Worm (Caenorhabditis elegans) whole organism, young adult: Measurements from ENCODE around the gene sra-12.

Experiments
- B0019.2 ChIP-seq: fragments of 200-800 bp; sonication (Bioruptor generic); conservative IDR thresholded peaks from 2 replicates; pipeline ENCODE4 v1.3.6; 2022; ENCODE audit warnings: missing genetic modification reagents, missing genetic modification characterization, missing compliant biosample characterization
- B0035.1 ChIP-seq: sonication (generic microtip); optimal IDR thresholded peaks from 2 replicates; lab custom pipeline; 2016; ENCODE audit warnings: missing genetic modification characterization, mild to moderate bottlenecking, missing compliant biosample characterization, missing genotype, missing genetic modification reagents
- B0336.3 ChIP-seq: fragments of 200-800 bp; sonication (Bioruptor generic); IDR thresholded peaks from 2 replicates; pipeline ENCODE4 v1.3.6; 2022; ENCODE audit warnings: missing genetic modification characterization, missing compliant biosample characterization
- F23B12.7 ChIP-seq: sonication (generic microtip); optimal IDR thresholded peaks from 2 replicates; lab custom pipeline; 2017; ENCODE audit warnings: missing genetic modification characterization, mild to moderate bottlenecking, missing compliant biosample characterization, antibody characterized with exemption, moderate library complexity; ENCODE audit not compliant: insufficient read depth
- F49E8.2 ChIP-seq: sonication (generic microtip); optimal IDR thresholded peaks from 3 replicates; lab custom pipeline; 2017; ENCODE audit warnings: missing genetic modification characterization, mild to moderate bottlenecking, missing compliant biosample characterization, antibody characterized with exemption, moderate library complexity; ENCODE audit not compliant: insufficient read depth
- F52B5.7 ChIP-seq: sonication (generic microtip); optimal IDR thresholded peaks from 2 replicates; lab custom pipeline; 2016; ENCODE audit warnings: mild to moderate bottlenecking, missing genetic modification characterization, missing compliant biosample characterization
- T26A5.8 ChIP-seq: sonication (generic microtip); optimal IDR thresholded peaks from 2 replicates; lab custom pipeline; 2016; ENCODE audit warnings: missing genetic modification characterization, missing compliant biosample characterization
- ama-1 ChIP-seq, 3 experiments: fragments of 150-350 bp in 1 of 3; sonication (generic microtip) in 2 of 3; optimal IDR thresholded peaks; 2 replicates each; lab custom pipeline; 2014 to 2018; ENCODE audit warnings: missing biosample characterization in 2 of 3, missing genetic modification characterization in 2 of 3, missing genetic modification reagents in 2 of 3
- aptf-2 ChIP-seq: fragments of 200-800 bp; sonication (Bioruptor generic); conservative IDR thresholded peaks from 2 replicates; pipeline ENCODE4 v1.3.6; 2022; ENCODE audit warnings: missing genetic modification reagents, missing genetic modification characterization, missing compliant biosample characterization
- atf-7 ChIP-seq: sonication (generic microtip); optimal IDR thresholded peaks from 2 replicates; lab custom pipeline; 2017; ENCODE audit warnings: mild to moderate bottlenecking, missing genetic modification characterization, missing compliant biosample characterization
- athp-1 ChIP-seq: sonication (generic microtip); optimal IDR thresholded peaks from 2 replicates; lab custom pipeline; 2017; ENCODE audit warnings: mild to moderate bottlenecking, missing genetic modification characterization, missing compliant biosample characterization
- attf-5 ChIP-seq: fragments of 200-800 bp; sonication (Bioruptor generic); optimal IDR thresholded peaks from 2 replicates; lab custom pipeline; 2018; ENCODE audit warnings: mild to moderate bottlenecking, missing genetic modification characterization, missing compliant biosample characterization
- attf-6 ChIP-seq: fragments of 200-800 bp; sonication (Bioruptor generic); IDR thresholded peaks from 2 replicates; pipeline ENCODE4 v1.3.6; 2022; ENCODE audit warnings: missing genetic modification reagents, missing genetic modification characterization, missing compliant biosample characterization
- cebp-1 ChIP-seq, 2 experiments: fragments of 200-800 bp in 1 of 2; sonication (Bioruptor generic) in 1 of 2; sonication (generic microtip) in 1 of 2; IDR thresholded peaks in 1 of 2; optimal IDR thresholded peaks in 1 of 2; 2 replicates each; pipeline versions ENCODE4 v1.3.6 to Lab custom; 2017 to 2022; ENCODE audit warnings: missing compliant biosample characterization in 2 of 2, missing genetic modification characterization in 2 of 2, mild to moderate bottlenecking in 1 of 2, missing genetic modification reagents in 1 of 2, moderate library complexity in 1 of 2
- ceh-100 ChIP-seq: fragments of 200-800 bp; sonication (Bioruptor generic); IDR thresholded peaks from 2 replicates; pipeline ENCODE4 v1.3.6; 2022; ENCODE audit warnings: missing genetic modification reagents, missing genetic modification characterization, missing compliant biosample characterization
- ceh-58 ChIP-seq: fragments of 200-800 bp; sonication (Bioruptor generic); IDR thresholded peaks from 2 replicates; pipeline ENCODE4 v1.3.6; 2022; ENCODE audit warnings: missing genetic modification characterization, missing compliant biosample characterization
- die-1 ChIP-seq: sonication (generic microtip); optimal IDR thresholded peaks from 2 replicates; lab custom pipeline; 2016; ENCODE audit warnings: missing genotype, mild to moderate bottlenecking, missing genetic modification characterization, missing compliant biosample characterization
- dpff-1 ChIP-seq: sonication (generic microtip); optimal IDR thresholded peaks from 2 replicates; lab custom pipeline; 2017; ENCODE audit warnings: mild to moderate bottlenecking, missing genetic modification characterization, missing compliant biosample characterization
- dpl-1 ChIP-seq: fragments of 150-350 bp; optimal IDR thresholded peaks from 2 replicates; lab custom pipeline; 2014; ENCODE audit warnings: missing biosample characterization, missing genetic modification reagents, missing genetic modification characterization
- efl-1 ChIP-seq: fragments of 150-350 bp; optimal IDR thresholded peaks from 2 replicates; lab custom pipeline; 2014; ENCODE audit warnings: missing biosample characterization, missing genetic modification reagents, missing genetic modification characterization
- egrh-3 ChIP-seq: fragments of 200-800 bp; sonication (Bioruptor generic); IDR thresholded peaks from 2 replicates; pipeline ENCODE4 v1.3.6; 2022; ENCODE audit warnings: missing genetic modification reagents, missing genetic modification characterization, missing compliant biosample characterization
- him-1 ChIP-seq: sonication (generic microtip); optimal IDR thresholded peaks from 2 replicates; lab custom pipeline; 2016; ENCODE audit warnings: missing genotype, missing genetic modification reagents, missing genetic modification characterization, missing compliant biosample characterization
- hmg-20 ChIP-seq: fragments of 200-800 bp; sonication (Bioruptor generic); IDR thresholded peaks from 2 replicates; pipeline ENCODE4 v1.3.6; 2022; ENCODE audit warnings: missing genetic modification reagents, missing genetic modification characterization, missing compliant biosample characterization
- lin-26 ChIP-seq: fragments of 200-800 bp; sonication (Bioruptor generic); IDR thresholded peaks from 2 replicates; pipeline ENCODE4 v1.3.6; 2022; ENCODE audit warnings: missing genetic modification reagents, missing genetic modification characterization, missing compliant biosample characterization
- lin-35 ChIP-seq, 3 experiments: fragments of 150-350 bp in 2 of 3; sonication (generic microtip) in 1 of 3; optimal IDR thresholded peaks; 2 replicates each; lab custom pipeline; 2014 to 2018; ENCODE audit warnings: missing biosample characterization in 3 of 3, missing genetic modification characterization in 3 of 3, missing genetic modification reagents in 3 of 3
- lin-54 ChIP-seq: fragments of 200-800 bp; sonication (Bioruptor generic); optimal IDR thresholded peaks from 2 replicates; lab custom pipeline; 2018; ENCODE audit warnings: mild to moderate bottlenecking, missing genetic modification characterization, missing compliant biosample characterization
- madf-10 ChIP-seq: sonication (generic microtip); optimal IDR thresholded peaks from 2 replicates; lab custom pipeline; 2016; ENCODE audit warnings: mild to moderate bottlenecking, missing genetic modification characterization, missing compliant biosample characterization
- madf-8 ChIP-seq: fragments of 200-800 bp; sonication (Bioruptor generic); conservative IDR thresholded peaks from 2 replicates; pipeline ENCODE4 v1.3.6; 2022; ENCODE audit warnings: missing genetic modification reagents, missing genetic modification characterization, missing compliant biosample characterization
- nfya-1 ChIP-seq: sonication (generic microtip); optimal IDR thresholded peaks from 2 replicates; lab custom pipeline; 2017; ENCODE audit warnings: antibody characterized with exemption, missing compliant biosample characterization, missing genetic modification characterization, borderline replicate concordance; ENCODE audit not compliant: insufficient read depth
- nhr-120 ChIP-seq: fragments of 200-800 bp; sonication (Bioruptor generic); IDR thresholded peaks from 2 replicates; pipeline ENCODE4 v1.3.6; 2022; ENCODE audit warnings: missing genetic modification characterization, missing compliant biosample characterization
- nhr-80 ChIP-seq: sonication (generic microtip); optimal IDR thresholded peaks from 2 replicates; lab custom pipeline; 2016; ENCODE audit warnings: missing genetic modification characterization, missing compliant biosample characterization
- nhr-90 ChIP-seq: sonication (generic microtip); optimal IDR thresholded peaks from 2 replicates; lab custom pipeline; 2016; ENCODE audit warnings: missing genotype, mild to moderate bottlenecking, missing genetic modification characterization, missing compliant biosample characterization
- pbrm-1 ChIP-seq: fragments of 200-800 bp; sonication (Bioruptor generic); IDR thresholded peaks from 2 replicates; pipeline ENCODE4 v1.3.6; 2022; ENCODE audit warnings: missing genetic modification reagents, missing genetic modification characterization, missing compliant biosample characterization
- snpc-3.4 ChIP-seq: sonication (generic microtip); optimal IDR thresholded peaks from 2 replicates; lab custom pipeline; 2017; ENCODE audit warnings: missing genetic modification characterization, mild to moderate bottlenecking, missing compliant biosample characterization, antibody characterized with exemption, moderate library complexity, missing genotype, missing genetic modification reagents
- snpc-4 ChIP-seq, 5 experiments: fragments of 150-350 bp in 1 of 5; sonication (generic microtip) in 4 of 5; optimal IDR thresholded peaks; 2 replicates each; lab custom pipeline; 2014 to 2018; ENCODE audit warnings: missing genetic modification characterization in 5 of 5, missing biosample characterization in 3 of 5, antibody characterized with exemption in 2 of 5, mild to moderate bottlenecking in 2 of 5, missing compliant biosample characterization in 2 of 5, missing genotype in 2 of 5, moderate library complexity in 2 of 5, missing genetic modification reagents in 1 of 5
- sptf-2 ChIP-seq: fragments of 200-800 bp; sonication (Bioruptor generic); optimal IDR thresholded peaks from 2 replicates; lab custom pipeline; 2018; ENCODE audit warnings: mild to moderate bottlenecking, missing genetic modification characterization, missing compliant biosample characterization
- ztf-18 ChIP-seq: sonication (generic microtip); optimal IDR thresholded peaks from 2 replicates; lab custom pipeline; 2016; ENCODE audit warnings: missing genotype, mild to moderate bottlenecking, missing genetic modification characterization, missing compliant biosample characterization
- ztf-22 ChIP-seq: fragments of 200-800 bp; sonication (Bioruptor generic); optimal IDR thresholded peaks from 2 replicates; lab custom pipeline; 2018; ENCODE audit warnings: mild to moderate bottlenecking, missing genetic modification characterization, moderate library complexity, missing compliant biosample characterization

Gene sra-12

DNA sequence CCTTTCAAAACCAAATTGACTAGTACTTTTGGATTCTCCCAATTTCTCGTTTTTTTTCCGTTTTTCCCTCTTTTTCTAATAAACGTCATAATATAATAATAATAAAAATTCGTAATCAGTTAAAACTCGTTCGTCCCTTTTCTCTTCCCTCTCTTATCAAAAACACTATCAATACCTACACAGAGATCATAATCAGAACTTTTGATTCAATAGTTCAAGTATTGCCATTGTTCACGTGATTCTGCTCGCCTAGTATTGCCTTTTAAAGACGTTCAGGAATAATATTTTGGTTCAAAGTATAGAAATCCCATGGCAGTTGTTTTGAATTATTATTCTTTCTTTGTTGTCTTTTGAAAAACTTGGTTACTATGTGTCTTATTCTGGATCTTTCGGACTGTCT is 20.4 kb upstream of the sra-12 start:
- TF ChIP-seq dpff-1 (tag; lab: Kevin White, UChicago) (no peak), B0019.2 (GFP tag; lab: Robert Waterston, UW) (no peak), aptf-2 (no peak), die-1 (tag; lab: Kevin White, UChicago) (no peak), athp-1 (tag; lab: Kevin White, UChicago) (no peak), nfya-1 (tag; lab: Kevin White, UChicago) (no peak), madf-8 (GFP tag; lab: Robert Waterston, UW) (no peak), B0035.1 (tag; lab: Kevin White, UChicago) (no peak), lin-54 (GFP tag; lab: Kevin White, UChicago) (no peak), T26A5.8 (tag; lab: Kevin White, UChicago) (no peak), nhr-120 (GFP tag; lab: Robert Waterston, UW) (no peak), lin-26 (GFP tag; lab: Robert Waterston, UW) (no peak), F49E8.2 (tag; lab: Kevin White, UChicago) (no peak), ceh-58 (GFP tag; lab: Robert Waterston, UW) (no peak), attf-5 (GFP tag; lab: Kevin White, UChicago) (no peak), madf-10 (peak; percentile 9), egrh-3 (GFP tag; lab: Robert Waterston, UW) (no peak), F52B5.7 (no peak), him-1 (tag; lab: Kevin White, UChicago) (no peak), ceh-100 (GFP tag; lab: Robert Waterston, UW) (no peak), pbrm-1 (GFP tag; lab: Robert Waterston, UW) (no peak), ztf-18 (tag; lab: Kevin White, UChicago) (no peak), atf-7 (tag; lab: Kevin White, UChicago) (peak; percentile 50), snpc-3.4 (tag; lab: Kevin White, UChicago) (no peak), nhr-80 (tag; lab: Kevin White, UChicago) (peak; percentile 83), attf-6 (GFP tag; lab: Robert Waterston, UW) (no peak), cebp-1 (GFP tag; IDR thresholded peaks at IDR 0.05; lab: Robert Waterston, UW) (no peak), cebp-1 (tag; optimal IDR thresholded peaks at IDR 0.05; lab: Kevin White, UChicago) (peak; percentile 14), B0336.3 (GFP tag; lab: Robert Waterston, UW) (no peak), ama-1 (optimal IDR thresholded peaks at IDR 0.05; lab: Kevin White, UChicago) (no peak), ama-1 (GFP tag; optimal IDR thresholded peaks at IDR 0.05; lab: Kevin White, UChicago) (no peak), lin-35 (GFP tag; optimal IDR thresholded peaks at IDR 0.05; lab: Kevin White, UChicago) (no peak), snpc-4 (GFP tag; optimal IDR thresholded peaks at IDR 0.05; lab: Kevin White, UChicago) (no peak), snpc-4 (tag; optimal IDR thresholded peaks at IDR 0.05; lab: Kevin White, UChicago) (peak in 1 of 4 experiments; percentile 2), sptf-2 (GFP tag; lab: Kevin White, UChicago) (no peak), ztf-22 (no peak), dpl-1 (GFP tag; lab: Kevin White, UChicago) (no peak), efl-1 (no peak), F23B12.7 (tag; lab: Kevin White, UChicago) (peak; percentile 44), nhr-90 (tag; lab: Kevin White, UChicago) (no peak), hmg-20 (no peak)
